Worm (Caenorhabditis elegans) whole organism, early embryonic: ENCODE results near the gene lin-48.

Experiments
- B0310.2 ChIP-seq: sonication (generic microtip); optimal IDR thresholded peaks from 2 replicates; lab custom pipeline; 2016; ENCODE audit warnings: mild to moderate bottlenecking, missing genetic modification characterization, missing compliant biosample characterization
- F13C5.2 ChIP-seq: sonication (generic microtip); optimal IDR thresholded peaks from 2 replicates; lab custom pipeline; 2017; ENCODE audit warnings: mild to moderate bottlenecking, missing genetic modification characterization, inconsistent platforms, missing compliant biosample characterization
- aly-1 ChIP-seq: sonication (generic microtip); optimal IDR thresholded peaks from 2 replicates; lab custom pipeline; 2016; ENCODE audit warnings: missing genetic modification characterization, missing compliant biosample characterization
- ama-1 ChIP-seq: fragments of 150-350 bp; optimal IDR thresholded peaks from 2 replicates; lab custom pipeline; 2014
- ceh-13 ChIP-seq: fragments of 200-800 bp; sonication (Bioruptor generic); optimal IDR thresholded peaks from 2 replicates; lab custom pipeline; 2018; ENCODE audit warnings: mild to moderate bottlenecking, missing genetic modification characterization, missing compliant biosample characterization
- ceh-36 ChIP-seq: sonication (generic microtip); optimal IDR thresholded peaks from 2 replicates; lab custom pipeline; 2016; ENCODE audit warnings: missing genetic modification characterization, inconsistent platforms, missing compliant biosample characterization
- ets-7 ChIP-seq: sonication (generic microtip); optimal IDR thresholded peaks from 2 replicates; lab custom pipeline; 2016; ENCODE audit warnings: missing genotype, missing genetic modification characterization, missing compliant biosample characterization
- flt-1 ChIP-seq: fragments of 200-800 bp; sonication (Bioruptor generic); IDR thresholded peaks from 2 replicates; pipeline ENCODE4 v1.3.6; 2022; ENCODE audit warnings: missing genetic modification characterization, missing compliant biosample characterization
- hmbx-1 ChIP-seq: sonication (generic microtip); optimal IDR thresholded peaks from 2 replicates; lab custom pipeline; 2016; ENCODE audit warnings: mild to moderate bottlenecking, missing genetic modification characterization, missing compliant biosample characterization
- hmg-4 ChIP-seq: fragments of 200-800 bp; sonication (Bioruptor generic); optimal IDR thresholded peaks from 2 replicates; lab custom pipeline; 2018; ENCODE audit warnings: mild to moderate bottlenecking, missing genetic modification characterization, missing compliant biosample characterization
- hnd-1 ChIP-seq: sonication (generic microtip); optimal IDR thresholded peaks from 2 replicates; lab custom pipeline; 2016; ENCODE audit warnings: missing genetic modification characterization, missing compliant biosample characterization
- pes-1 ChIP-seq: fragments of 200-800 bp; sonication (Bioruptor generic); IDR thresholded peaks from 2 replicates; pipeline ENCODE4 v1.3.6; 2022; ENCODE audit warnings: missing genetic modification reagents, missing genetic modification characterization, missing compliant biosample characterization
- scrt-1 ChIP-seq: fragments of 200-800 bp; sonication (Bioruptor generic); IDR thresholded peaks from 2 replicates; pipeline ENCODE4 v1.3.6; 2022; ENCODE audit warnings: missing genetic modification characterization, missing compliant biosample characterization
- sea-1 ChIP-seq: fragments of 200-800 bp; sonication (Bioruptor generic); conservative IDR thresholded peaks from 2 replicates; pipeline ENCODE4 v1.3.6; 2022; ENCODE audit warnings: missing genetic modification characterization, missing compliant biosample characterization
- tbx-11 ChIP-seq: fragments of 200-800 bp; sonication (Bioruptor generic); IDR thresholded peaks from 2 replicates; pipeline ENCODE4 v1.3.6; 2022; ENCODE audit warnings: missing genetic modification characterization, missing compliant biosample characterization
- tbx-37 ChIP-seq: fragments of 200-800 bp; sonication (Bioruptor generic); conservative IDR thresholded peaks from 2 replicates; pipeline ENCODE4 v1.3.6; 2022; ENCODE audit warnings: missing genetic modification reagents, missing genetic modification characterization, missing compliant biosample characterization
- tra-4 ChIP-seq: sonication (generic microtip); optimal IDR thresholded peaks from 2 replicates; lab custom pipeline; 2017; ENCODE audit warnings: missing genetic modification characterization, missing compliant biosample characterization

lin-48 gene

ce11 chrIII:3737742-3738141, 7.5 kb upstream of the lin-48 start:
- TF ChIP-seq F13C5.2 (tag; lab: Kevin White, UChicago) (no peak), ama-1 (lab: Kevin White, UChicago) (no peak)

- no peak for TF ChIP-seq sea-1 (GFP tag; lab: Robert Waterston, UW)
Observed at ce11 chrIII:3738331-3738730, 6.9 kb upstream of the lin-48 start.

ce11 chrIII:3742090-3742489, 3.1 kb upstream of the lin-48 start:
- TF ChIP-seq tra-4 (tag; lab: Kevin White, UChicago), result no peak
- TF ChIP-seq tbx-11, result no peak
- no peak for TF ChIP-seq scrt-1 (GFP tag; lab: Robert Waterston, UW)
- TF ChIP-seq F13C5.2 (tag; lab: Kevin White, UChicago), result no peak
- TF ChIP-seq ama-1 (lab: Kevin White, UChicago), result no peak
- no peak for TF ChIP-seq pes-1 (GFP tag; lab: Robert Waterston, UW)
- TF ChIP-seq tbx-37 (GFP tag; lab: Robert Waterston, UW), result no peak
- TF ChIP-seq flt-1 (GFP tag; lab: Robert Waterston, UW), result no peak
- no peak for TF ChIP-seq hnd-1 (tag; lab: Kevin White, UChicago)
- no peak for TF ChIP-seq ceh-13 (GFP tag; lab: Kevin White, UChicago)
- no peak for TF ChIP-seq ceh-36 (tag; lab: Kevin White, UChicago)
- no peak for TF ChIP-seq hmg-4 (GFP tag; lab: Kevin White, UChicago)
- no peak for TF ChIP-seq B0310.2 (tag; lab: Kevin White, UChicago)
- TF ChIP-seq sea-1 (GFP tag; lab: Robert Waterston, UW), result no peak
- no peak for TF ChIP-seq aly-1 (tag; lab: Kevin White, UChicago)
- TF ChIP-seq ets-7 (tag; lab: Kevin White, UChicago), result no peak
- TF ChIP-seq hmbx-1 (tag; lab: Kevin White, UChicago), result no peak

ce11 chrIII:3743367-3743766, 1.9 kb upstream of the lin-48 start:
- TF ChIP-seq ama-1 (lab: Kevin White, UChicago) (no peak), tbx-11 (no peak), ets-7 (tag; lab: Kevin White, UChicago) (no peak), scrt-1 (GFP tag; lab: Robert Waterston, UW) (no peak), hnd-1 (tag; lab: Kevin White, UChicago) (no peak), sea-1 (GFP tag; lab: Robert Waterston, UW) (no peak), hmbx-1 (tag; lab: Kevin White, UChicago) (no peak), hmg-4 (GFP tag; lab: Kevin White, UChicago) (no peak), ceh-36 (tag; lab: Kevin White, UChicago) (no peak)

ce11 chrIII:3759312-3759711, 14.1 kb downstream of the lin-48 start, which contains the start of gene arcp-1:
TSS of gene arcp-1 (minus strand) at chrIII:3759412.
- TF ChIP-seq aly-1 (tag; lab: Kevin White, UChicago), result no peak
- no peak for TF ChIP-seq pes-1 (GFP tag; lab: Robert Waterston, UW)
- no peak for TF ChIP-seq sea-1 (GFP tag; lab: Robert Waterston, UW)
- TF ChIP-seq scrt-1 (GFP tag; lab: Robert Waterston, UW), result no peak

ce11 chrIII:3764043-3764442, 18.8 kb downstream of the lin-48 start:
- no peak for TF ChIP-seq aly-1 (tag; lab: Kevin White, UChicago)

- TF ChIP-seq hnd-1 (tag; lab: Kevin White, UChicago) (no peak), sea-1 (GFP tag; lab: Robert Waterston, UW) (no peak), hmbx-1 (tag; lab: Kevin White, UChicago) (no peak), F13C5.2 (tag; lab: Kevin White, UChicago) (no peak), tra-4 (tag; lab: Kevin White, UChicago) (no peak)
Observed at ce11 chrIII:3764584-3764983, 19.3 kb downstream of the lin-48 start.

- TF ChIP-seq hmg-4 (GFP tag; lab: Kevin White, UChicago) (no peak), hmbx-1 (tag; lab: Kevin White, UChicago) (no peak), aly-1 (tag; lab: Kevin White, UChicago) (no peak), scrt-1 (GFP tag; lab: Robert Waterston, UW) (no peak), pes-1 (GFP tag; lab: Robert Waterston, UW) (no peak), F13C5.2 (tag; lab: Kevin White, UChicago) (no peak), ets-7 (tag; lab: Kevin White, UChicago) (no peak), tra-4 (tag; lab: Kevin White, UChicago) (no peak)
Observed at ce11 chrIII:3765460-3765859, 20.2 kb downstream of the lin-48 start, which contains the start of gene C44F1.1. TSS of gene C44F1.1 (minus strand) at chrIII:3765560.

ce11 chrIII:3768200-3768599, 23.0 kb downstream of the lin-48 start, which contains the start of gene gmeb-3:
TSS of gene gmeb-3 (plus strand) at chrIII:3768500.
- TF ChIP-seq tbx-37 (GFP tag; lab: Robert Waterston, UW) (no peak), B0310.2 (tag; lab: Kevin White, UChicago) (no peak), tbx-11 (no peak), hmbx-1 (tag; lab: Kevin White, UChicago) (no peak), F13C5.2 (tag; lab: Kevin White, UChicago) (no peak), scrt-1 (GFP tag; lab: Robert Waterston, UW) (no peak), aly-1 (tag; lab: Kevin White, UChicago) (no peak), tra-4 (tag; lab: Kevin White, UChicago) (no peak), ceh-13 (GFP tag; lab: Kevin White, UChicago) (no peak), hnd-1 (tag; lab: Kevin White, UChicago) (no peak), sea-1 (GFP tag; lab: Robert Waterston, UW) (no peak), ets-7 (tag; lab: Kevin White, UChicago) (no peak), pes-1 (GFP tag; lab: Robert Waterston, UW) (no peak), ceh-36 (tag; lab: Kevin White, UChicago) (no peak), ama-1 (lab: Kevin White, UChicago) (no peak), hmg-4 (GFP tag; lab: Kevin White, UChicago) (no peak), flt-1 (GFP tag; lab: Robert Waterston, UW) (no peak)
